Fruit fly (Drosophila melanogaster) whole organism, adult: ENCODE data around the gene eIF2D.

Experiments
- CG11617 ChIP-seq: fragments of 200-800 bp; sonication (Bioruptor generic); optimal IDR thresholded peaks from 2 replicates; lab custom pipeline; 2017; ENCODE audit warnings: mild to moderate bottlenecking, missing biosample characterization, missing genetic modification reagents, missing genetic modification characterization
- CG12768 ChIP-seq: fragments of 200-800 bp; sonication (Bioruptor generic); optimal IDR thresholded peaks from 2 replicates; lab custom pipeline; 2017; ENCODE audit warnings: missing biosample characterization, missing genetic modification characterization, mild to moderate bottlenecking, moderate library complexity, missing genetic modification reagents
- CG14711 ChIP-seq: fragments of 200-800 bp; sonication (Bioruptor generic); optimal IDR thresholded peaks from 2 replicates; lab custom pipeline; 2018; ENCODE audit warnings: missing biosample characterization, mild to moderate bottlenecking, missing genetic modification characterization, moderate library complexity
- CG1620 ChIP-seq: fragments of 200-800 bp; sonication (Bioruptor generic); optimal IDR thresholded peaks from 2 replicates; lab custom pipeline; 2016; ENCODE audit warnings: missing biosample characterization, missing genetic modification characterization
- cic ChIP-seq: fragments of 200-800 bp; sonication (Bioruptor generic); optimal IDR thresholded peaks from 2 replicates; lab custom pipeline; 2017; ENCODE audit warnings: missing biosample characterization, mild to moderate bottlenecking, missing genetic modification characterization, moderate library complexity
- pad ChIP-seq: fragments of 200-800 bp; sonication (Bioruptor generic); optimal IDR thresholded peaks from 3 replicates; lab custom pipeline; 2017; ENCODE audit warnings: missing biosample characterization, missing genetic modification characterization, mild to moderate bottlenecking, moderate library complexity, missing genetic modification reagents

dm6 chr3R:29116167-29116725 lies 35.3 kb downstream of the eIF2D start, which contains the start of gene Atg14:
- TF ChIP-seq cic (GFP tag; lab: Kevin White, UChicago), result peak; percentile 37
- no peak for TF ChIP-seq CG11617 (GFP tag; lab: Kevin White, UChicago)
- TF ChIP-seq CG1620 (GFP tag; lab: Kevin White, UChicago), result peak; percentile 12
- peak; percentile 52 for TF ChIP-seq pad
- peak; percentile 34 for TF ChIP-seq CG14711 (tag; lab: Kevin White, UChicago)
- peak; percentile 44 for TF ChIP-seq CG12768 (GFP tag; lab: Kevin White, UChicago)
